Worm (Caenorhabditis elegans) whole organism, L2 larva: ENCODE measurements around the gene F35A5.2.
A peak's percentile ranks its signal among the peaks of the same experiment; 100 is the strongest.

Source experiments
- ceh-16 ChIP-seq: fragments of 150-350 bp; optimal IDR thresholded peaks from 2 replicates; lab custom pipeline; 2014; ENCODE audit warnings: missing biosample characterization, missing genetic modification characterization
- ceh-82 ChIP-seq: fragments of 150-350 bp; optimal IDR thresholded peaks from 2 replicates; lab custom pipeline; 2014; ENCODE audit warnings: missing biosample characterization, missing genetic modification characterization
- lin-11 ChIP-seq: fragments of 150-350 bp; sonication (generic microtip); optimal IDR thresholded peaks from 2 replicates; lab custom pipeline; 2014; ENCODE audit warnings: missing biosample characterization, missing genetic modification characterization, inconsistent platforms, mixed read lengths
- lin-13 ChIP-seq: fragments of 150-350 bp; optimal IDR thresholded peaks from 2 replicates; lab custom pipeline; 2014; ENCODE audit warnings: missing biosample characterization, missing genetic modification reagents, missing genetic modification characterization
- mdl-1 ChIP-seq, 2 experiments: fragments of 150-350 bp in 1 of 2; sonication (generic microtip) in 1 of 2; optimal IDR thresholded peaks; 2 replicates each; lab custom pipeline; 2017; ENCODE audit warnings: missing biosample characterization in 2 of 2, missing genetic modification characterization in 2 of 2
- nhr-6 ChIP-seq: fragments of 150-350 bp; optimal IDR thresholded peaks from 2 replicates; lab custom pipeline; 2014; ENCODE audit warnings: missing biosample characterization, missing genetic modification characterization
- peb-1 ChIP-seq: fragments of 150-350 bp; optimal IDR thresholded peaks from 2 replicates; lab custom pipeline; 2014; ENCODE audit warnings: missing biosample characterization, missing genetic modification characterization
- skn-1 ChIP-seq: sonication (generic microtip); optimal IDR thresholded peaks from 2 replicates; lab custom pipeline; 2017; ENCODE audit warnings: missing biosample characterization, missing genetic modification characterization
- unc-62 ChIP-seq: fragments of 150-350 bp; optimal IDR thresholded peaks from 2 replicates; lab custom pipeline; 2014; ENCODE audit warnings: missing biosample characterization, missing genetic modification reagents, missing genetic modification characterization

DNA sequence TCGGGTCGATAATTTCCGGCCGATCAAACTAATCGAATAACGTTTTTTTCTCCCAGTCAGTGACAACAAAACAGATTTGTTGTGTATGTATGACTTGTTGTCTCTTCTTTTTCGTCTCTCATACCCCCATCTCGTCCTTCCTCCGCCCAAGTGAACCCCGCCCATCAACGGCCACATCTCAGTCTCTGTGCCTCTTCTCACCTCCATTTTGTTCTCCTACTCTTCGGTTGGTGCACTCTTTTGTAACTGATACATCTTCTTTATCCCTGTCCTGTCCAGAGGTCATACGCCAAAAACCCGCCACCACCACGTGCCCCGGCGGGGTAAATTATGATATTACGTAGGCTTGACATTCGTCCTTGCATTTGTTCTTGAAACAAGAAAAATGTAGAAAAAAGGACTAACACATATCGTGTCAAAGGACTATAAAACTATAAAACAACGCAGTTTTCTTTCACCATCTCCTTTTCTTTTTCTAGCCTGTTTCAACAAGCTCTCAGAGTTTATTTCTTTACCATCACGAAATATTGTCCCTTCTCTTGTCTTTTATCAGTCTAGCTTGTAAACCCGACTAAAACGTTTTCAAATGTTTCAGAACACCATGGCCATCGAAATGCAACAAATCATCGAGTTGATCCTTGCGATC, 17.4 kb upstream of the F35A5.2 start, which contains the start of gene pmpl-1:
- TF ChIP-seq peb-1 (tag; lab: Kevin White, UChicago) (no peak), unc-62 (GFP tag; lab: Kevin White, UChicago) (no peak), lin-11 (peak; percentile 7), ceh-82 (tag; lab: Kevin White, UChicago) (no peak), lin-13 (peak; percentile 43), skn-1 (tag; lab: Kevin White, UChicago) (no peak), mdl-1 (tag; optimal IDR thresholded peaks at IDR 0.05; lab: Kevin White, UChicago) (peak; percentile 31 to 46), ceh-16 (peak; percentile 91), nhr-6 (no peak)
